Worm (Caenorhabditis elegans) whole organism, L4 larva: ENCODE results near the gene W08F4.7.

ENCODE experiments used
- ama-1 ChIP-seq: fragments of 150-350 bp; optimal IDR thresholded peaks from 2 replicates; lab custom pipeline; 2014; ENCODE audit warnings: inconsistent platforms, mixed read lengths
- ceh-82 ChIP-seq: sonication (generic microtip); optimal IDR thresholded peaks from 2 replicates; lab custom pipeline; 2017; ENCODE audit warnings: missing biosample characterization, missing genetic modification characterization
- ces-1 ChIP-seq: fragments of 150-350 bp; sonication (generic microtip); optimal IDR thresholded peaks from 4 replicates; lab custom pipeline; 2014; ENCODE audit warnings: missing biosample characterization, missing genetic modification reagents, missing genetic modification characterization
- nhr-77 ChIP-seq: fragments of 150-350 bp; optimal IDR thresholded peaks from 2 replicates; lab custom pipeline; 2014; ENCODE audit warnings: missing biosample characterization, missing genetic modification characterization

DNA sequence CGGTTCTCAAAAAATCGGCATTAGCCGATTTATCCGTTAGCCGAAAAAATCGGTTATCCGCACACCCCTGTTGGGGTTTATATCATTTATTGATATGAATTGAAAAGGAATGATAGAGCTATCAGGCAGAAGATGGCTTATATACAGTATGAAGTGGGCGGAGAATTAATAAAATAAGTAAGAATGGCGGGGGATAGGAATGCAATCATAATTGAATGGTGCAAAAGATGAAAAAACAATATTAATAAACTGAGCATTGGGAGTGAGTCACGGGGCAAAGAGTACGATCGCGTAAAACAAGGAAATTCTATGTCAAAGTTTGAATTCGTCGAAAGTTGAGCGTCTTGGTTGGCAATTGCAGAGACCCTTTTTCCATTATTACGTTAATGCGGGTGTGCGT, 40.8 kb downstream of the W08F4.7 start, which contains the start of gene T27A1.2:
- TF ChIP-seq nhr-77 (no peak), ces-1 (GFP tag; lab: Kevin White, UChicago) (no peak), ceh-82 (no peak), ama-1 (lab: Kevin White, UChicago) (no peak)
